Worm (Caenorhabditis elegans) whole organism, young adult: ENCODE measurements around the gene osm-6.

Experiments used
- K12H6.12 ChIP-seq: fragments of 200-800 bp; sonication (Bioruptor generic); optimal IDR thresholded peaks from 2 replicates; lab custom pipeline; 2018; ENCODE audit warnings: mild to moderate bottlenecking, missing genetic modification characterization, missing compliant biosample characterization
- Y56A3A.18 ChIP-seq: fragments of 200-800 bp; sonication (Bioruptor generic); IDR thresholded peaks from 2 replicates; pipeline ENCODE4 v1.3.6; 2022; ENCODE audit warnings: missing genetic modification reagents, missing genetic modification characterization, missing compliant biosample characterization
- bed-1 ChIP-seq: fragments of 200-800 bp; sonication (Bioruptor generic); IDR thresholded peaks from 2 replicates; pipeline ENCODE4 v1.3.6; 2022; ENCODE audit warnings: missing genetic modification reagents, missing genetic modification characterization, missing compliant biosample characterization
- ekl-4 ChIP-seq: fragments of 200-800 bp; sonication (Bioruptor generic); IDR thresholded peaks from 2 replicates; pipeline ENCODE4 v1.3.6; 2022; ENCODE audit warnings: missing genetic modification reagents, missing genetic modification characterization, missing compliant biosample characterization
- madf-3 ChIP-seq: fragments of 200-800 bp; sonication (Bioruptor generic); IDR thresholded peaks from 2 replicates; pipeline ENCODE4 v1.3.6; 2022; ENCODE audit warnings: missing genetic modification reagents, missing genetic modification characterization, missing compliant biosample characterization
- nhr-27 ChIP-seq: fragments of 200-800 bp; sonication (Bioruptor generic); optimal IDR thresholded peaks from 2 replicates; lab custom pipeline; 2018; ENCODE audit warnings: mild to moderate bottlenecking, missing genetic modification characterization, moderate library complexity, missing compliant biosample characterization
- pha-4 ChIP-seq: fragments of 150-350 bp; sonication (generic microtip); optimal IDR thresholded peaks from 2 replicates; lab custom pipeline; 2014; ENCODE audit warnings: missing biosample characterization, missing genetic modification reagents, missing genetic modification characterization
- snpc-4 ChIP-seq, 5 experiments: fragments of 150-350 bp in 1 of 5; sonication (generic microtip) in 4 of 5; optimal IDR thresholded peaks; 2 replicates each; lab custom pipeline; 2014 to 2018; ENCODE audit warnings: missing genetic modification characterization in 5 of 5, missing biosample characterization in 3 of 5, antibody characterized with exemption in 2 of 5, mild to moderate bottlenecking in 2 of 5, missing compliant biosample characterization in 2 of 5, missing genotype in 2 of 5, moderate library complexity in 2 of 5, missing genetic modification reagents in 1 of 5
- zfh-2 ChIP-seq: fragments of 200-800 bp; sonication (Bioruptor generic); conservative IDR thresholded peaks from 2 replicates; pipeline ENCODE4 v1.3.6; 2022; ENCODE audit warnings: missing genetic modification reagents, missing genetic modification characterization, missing compliant biosample characterization
- ztf-3 ChIP-seq: fragments of 200-800 bp; sonication (Bioruptor generic); optimal IDR thresholded peaks from 2 replicates; lab custom pipeline; 2018; ENCODE audit warnings: mild to moderate bottlenecking, missing genetic modification characterization, missing compliant biosample characterization

ce11 chrV:11897604-11898003, 29.6 kb downstream of the osm-6 start:
- TF ChIP-seq K12H6.12 (no peak), nhr-27 (tag; lab: Kevin White, UChicago) (no peak), madf-3 (GFP tag; lab: Robert Waterston, UW) (no peak), bed-1 (no peak), ztf-3 (no peak), pha-4 (tag; lab: Kevin White, UChicago) (no peak), snpc-4 (GFP tag; optimal IDR thresholded peaks at IDR 0.05; lab: Kevin White, UChicago) (no peak), snpc-4 (tag; optimal IDR thresholded peaks at IDR 0.05; lab: Kevin White, UChicago) (no peak), Y56A3A.18 (GFP tag; lab: Robert Waterston, UW) (no peak), ekl-4 (GFP tag; lab: Robert Waterston, UW) (no peak), zfh-2 (no peak)
